Worm (Caenorhabditis elegans) whole organism, L4/young adult: ENCODE measurements around the gene glb-6.

ENCODE experiments used
- dao-5 ChIP-seq: sonication (generic microtip); optimal IDR thresholded peaks from 2 replicates; lab custom pipeline; 2016; ENCODE audit warnings: missing genotype, missing genetic modification characterization, moderate library complexity, missing compliant biosample characterization
- him-1 ChIP-seq: sonication (generic microtip); optimal IDR thresholded peaks from 2 replicates; lab custom pipeline; 2016; ENCODE audit warnings: missing genotype, missing genetic modification reagents, missing genetic modification characterization, missing compliant biosample characterization

- TF ChIP-seq dao-5 (tag; lab: Kevin White, UChicago): no peak
- no peak for TF ChIP-seq him-1 (tag; lab: Kevin White, UChicago)
These were observed 22.0 kb upstream of the glb-6 start, which contains the start of gene vps-37 for ce11 chrV:5592323-5592722.
